Worm (Caenorhabditis elegans) whole organism, L4 larva: ENCODE measurements around the gene R13A1.5.
A peak's percentile ranks its signal among the peaks of the same experiment; 100 is the strongest.

Experiments
- F10B5.3 ChIP-seq: sonication (generic microtip); optimal IDR thresholded peaks from 2 replicates; lab custom pipeline; 2016; ENCODE audit warnings: mild to moderate bottlenecking, missing genetic modification characterization, missing compliant biosample characterization
- F26F4.8 ChIP-seq: fragments of 200-800 bp; sonication (Bioruptor generic); conservative IDR thresholded peaks from 2 replicates; pipeline ENCODE4 v1.3.6; 2022; ENCODE audit warnings: missing genetic modification characterization, missing compliant biosample characterization
- F37D6.2 ChIP-seq: sonication (generic microtip); optimal IDR thresholded peaks from 2 replicates; lab custom pipeline; 2016; ENCODE audit warnings: mild to moderate bottlenecking, missing genetic modification characterization, missing compliant biosample characterization
- F49E8.2 ChIP-seq: sonication (generic microtip); optimal IDR thresholded peaks from 2 replicates; lab custom pipeline; 2016; ENCODE audit warnings: missing compliant biosample characterization, mild to moderate bottlenecking, missing genetic modification characterization, borderline replicate concordance
- T26A8.4 ChIP-seq: fragments of 200-800 bp; sonication (Bioruptor generic); IDR thresholded peaks from 2 replicates; pipeline ENCODE4 v1.3.6; 2022; ENCODE audit warnings: missing genetic modification characterization, missing compliant biosample characterization
- Y48G9A.11 ChIP-seq: fragments of 200-800 bp; sonication (Bioruptor generic); IDR thresholded peaks from 2 replicates; pipeline ENCODE4 v1.3.6; 2022; ENCODE audit warnings: missing genetic modification reagents, missing genetic modification characterization, missing compliant biosample characterization
- Y5F2A.4 ChIP-seq: fragments of 200-800 bp; sonication (Bioruptor generic); optimal IDR thresholded peaks from 2 replicates; lab custom pipeline; 2018; ENCODE audit warnings: mild to moderate bottlenecking, missing genetic modification characterization, missing compliant biosample characterization
- Y75B8A.6 ChIP-seq: fragments of 200-800 bp; sonication (Bioruptor generic); IDR thresholded peaks from 2 replicates; pipeline ENCODE4 v1.3.6; 2022; ENCODE audit warnings: missing genetic modification reagents, missing genetic modification characterization, missing compliant biosample characterization
- ZK337.2 ChIP-seq: fragments of 200-800 bp; sonication (Bioruptor generic); IDR thresholded peaks from 2 replicates; pipeline ENCODE4 v1.3.6; 2022; ENCODE audit warnings: missing genetic modification reagents, missing genetic modification characterization, missing compliant biosample characterization
- aha-1 ChIP-seq: fragments of 150-350 bp; peaks from one replicate; lab custom pipeline; 2014; ENCODE audit warnings: missing biosample characterization, missing genetic modification characterization
- ama-1 ChIP-seq: fragments of 150-350 bp; optimal IDR thresholded peaks from 2 replicates; lab custom pipeline; 2014; ENCODE audit warnings: inconsistent platforms, mixed read lengths
- arid-1 ChIP-seq: fragments of 200-800 bp; sonication (Bioruptor generic); conservative IDR thresholded peaks from 2 replicates; pipeline ENCODE4 v1.3.6; 2022; ENCODE audit warnings: missing genetic modification reagents, missing genetic modification characterization, missing compliant biosample characterization
- attf-4 ChIP-seq: sonication (generic microtip); optimal IDR thresholded peaks from 3 replicates; lab custom pipeline; 2017; ENCODE audit warnings: missing biosample characterization, missing genetic modification characterization
- ceh-28 ChIP-seq: fragments of 150-350 bp; optimal IDR thresholded peaks from 2 replicates; lab custom pipeline; 2014; ENCODE audit warnings: missing biosample characterization, missing genetic modification reagents, missing genetic modification characterization
- ceh-62 ChIP-seq: sonication (generic microtip); optimal IDR thresholded peaks from 2 replicates; lab custom pipeline; 2017; ENCODE audit warnings: missing biosample characterization, missing genetic modification characterization
- ctbp-1 ChIP-seq: fragments of 200-800 bp; sonication (Bioruptor generic); IDR thresholded peaks from 2 replicates; pipeline ENCODE4 v1.3.6; 2022; ENCODE audit warnings: missing genetic modification reagents, missing genetic modification characterization, missing compliant biosample characterization
- daf-16 ChIP-seq, 3 experiments: sonication (generic microtip); optimal IDR thresholded peaks; 2 replicates each; lab custom pipeline; 2016 to 2017; ENCODE audit warnings: missing genetic modification characterization in 3 of 3, missing genetic modification reagents in 3 of 3, mild to moderate bottlenecking in 2 of 3, missing compliant biosample characterization in 2 of 3, missing biosample characterization in 1 of 3, moderate library complexity in 1 of 3
- daf-8 ChIP-seq: fragments of 200-800 bp; sonication (Bioruptor generic); IDR thresholded peaks from 2 replicates; pipeline ENCODE4 v1.3.6; 2022; ENCODE audit warnings: missing genetic modification characterization, missing compliant biosample characterization
- dmd-8 ChIP-seq: fragments of 200-800 bp; sonication (Bioruptor generic); IDR thresholded peaks from 2 replicates; pipeline ENCODE4 v1.3.6; 2022; ENCODE audit warnings: missing genetic modification characterization, missing compliant biosample characterization
- dpl-1 ChIP-seq: fragments of 150-350 bp; optimal IDR thresholded peaks from 2 replicates; lab custom pipeline; 2014; ENCODE audit warnings: missing biosample characterization, missing genetic modification reagents, missing genetic modification characterization
- dve-1 ChIP-seq: sonication (generic microtip); optimal IDR thresholded peaks from 2 replicates; lab custom pipeline; 2017; ENCODE audit warnings: antibody characterized with exemption, mild to moderate bottlenecking, missing genetic modification characterization, missing compliant biosample characterization; ENCODE audit not compliant: insufficient read depth
- egl-27 ChIP-seq: sonication (generic microtip); optimal IDR thresholded peaks from 3 replicates; lab custom pipeline; 2017; ENCODE audit warnings: missing biosample characterization, missing genetic modification reagents, missing genetic modification characterization
- egl-43 ChIP-seq: fragments of 200-800 bp; sonication (Bioruptor generic); IDR thresholded peaks from 2 replicates; pipeline ENCODE4 v1.3.6; 2022; ENCODE audit warnings: missing genetic modification reagents, missing genetic modification characterization, missing compliant biosample characterization
- fkh-10 ChIP-seq: fragments of 150-350 bp; optimal IDR thresholded peaks from 2 replicates; lab custom pipeline; 2014; ENCODE audit warnings: missing biosample characterization, missing genetic modification reagents, missing genetic modification characterization
- fos-1 ChIP-seq: fragments of 150-350 bp; optimal IDR thresholded peaks from 2 replicates; lab custom pipeline; 2014; ENCODE audit warnings: missing biosample characterization, missing genetic modification characterization
- hif-1 ChIP-seq, 2 experiments: sonication (generic microtip); optimal IDR thresholded peaks; 2 replicates each; lab custom pipeline; 2016 to 2017; ENCODE audit warnings: missing compliant biosample characterization in 2 of 2, missing genetic modification characterization in 2 of 2, missing genetic modification reagents in 2 of 2, missing genotype in 2 of 2, mild to moderate bottlenecking in 1 of 2
- hlh-11 ChIP-seq: fragments of 200-800 bp; sonication (Bioruptor generic); optimal IDR thresholded peaks from 2 replicates; lab custom pipeline; 2018; ENCODE audit warnings: mild to moderate bottlenecking, missing genetic modification characterization, missing compliant biosample characterization
- hlh-30 ChIP-seq: sonication (generic microtip); optimal IDR thresholded peaks from 2 replicates; lab custom pipeline; 2017; ENCODE audit warnings: antibody characterized with exemption, mild to moderate bottlenecking, missing genetic modification characterization, missing compliant biosample characterization; ENCODE audit not compliant: insufficient read depth
- hmg-1.1 ChIP-seq: fragments of 200-800 bp; sonication (Bioruptor generic); IDR thresholded peaks from 2 replicates; pipeline ENCODE4 v1.3.6; 2022; ENCODE audit warnings: missing genetic modification reagents, missing genetic modification characterization, missing compliant biosample characterization
- jun-1 ChIP-seq: fragments of 150-350 bp; optimal IDR thresholded peaks from 2 replicates; lab custom pipeline; 2014; ENCODE audit warnings: missing biosample characterization, missing genetic modification reagents, missing genetic modification characterization
- lin-1 ChIP-seq: fragments of 200-800 bp; sonication (Bioruptor generic); IDR thresholded peaks from 2 replicates; pipeline ENCODE4 v1.3.6; 2022; ENCODE audit warnings: missing genetic modification reagents, missing genetic modification characterization, missing compliant biosample characterization
- lin-13 ChIP-seq: fragments of 150-350 bp; optimal IDR thresholded peaks from 2 replicates; lab custom pipeline; 2014; ENCODE audit warnings: missing biosample characterization, missing genetic modification reagents, missing genetic modification characterization
- lin-39 ChIP-seq: fragments of 150-350 bp; optimal IDR thresholded peaks from 2 replicates; lab custom pipeline; 2014; ENCODE audit warnings: missing biosample characterization, missing genetic modification reagents, missing genetic modification characterization
- madf-5 ChIP-seq, 2 experiments: fragments of 200-800 bp; sonication (Bioruptor generic); IDR thresholded peaks; 2 replicates each; pipeline ENCODE4 v1.3.6; 2022; ENCODE audit warnings: missing compliant biosample characterization in 2 of 2, missing genetic modification characterization in 2 of 2
- mdl-1 ChIP-seq, 2 experiments: fragments of 150-350 bp in 1 of 2; sonication (generic microtip) in 1 of 2; optimal IDR thresholded peaks; 2 replicates each; lab custom pipeline; 2014 to 2017; ENCODE audit warnings: missing biosample characterization in 2 of 2, missing genetic modification characterization in 2 of 2
- mep-1 ChIP-seq: fragments of 150-350 bp; sonication (generic microtip); optimal IDR thresholded peaks from 3 replicates; lab custom pipeline; 2014; ENCODE audit warnings: missing biosample characterization, missing genetic modification characterization
- nhr-102 ChIP-seq: sonication (generic microtip); optimal IDR thresholded peaks from 2 replicates; lab custom pipeline; 2016; ENCODE audit warnings: mild to moderate bottlenecking, missing genetic modification characterization, moderate library complexity, missing compliant biosample characterization
- nhr-237 ChIP-seq: sonication (generic microtip); optimal IDR thresholded peaks from 2 replicates; lab custom pipeline; 2017; ENCODE audit warnings: missing biosample characterization, missing genetic modification characterization
- nhr-41 ChIP-seq: fragments of 200-800 bp; sonication (Bioruptor generic); IDR thresholded peaks from 2 replicates; pipeline ENCODE4 v1.3.6; 2022; ENCODE audit warnings: missing genetic modification reagents, missing genetic modification characterization, missing compliant biosample characterization
- php-3 ChIP-seq: fragments of 200-800 bp; sonication (Bioruptor generic); IDR thresholded peaks from 2 replicates; pipeline ENCODE4 v1.3.6; 2022; ENCODE audit warnings: missing genetic modification reagents, missing genetic modification characterization, missing compliant biosample characterization
- rbr-2 ChIP-seq: sonication (generic microtip); optimal IDR thresholded peaks from 2 replicates; lab custom pipeline; 2016; ENCODE audit warnings: missing genotype, missing genetic modification characterization, missing compliant biosample characterization
- set-16 ChIP-seq: fragments of 200-800 bp; sonication (Bioruptor generic); IDR thresholded peaks from 2 replicates; pipeline ENCODE4 v1.3.6; 2022; ENCODE audit warnings: missing genetic modification reagents, missing genetic modification characterization, missing compliant biosample characterization
- spr-1 ChIP-seq: sonication (generic microtip); optimal IDR thresholded peaks from 2 replicates; lab custom pipeline; 2016; ENCODE audit warnings: mild to moderate bottlenecking, missing genetic modification characterization, missing compliant biosample characterization
- spr-3 ChIP-seq: fragments of 200-800 bp; sonication (Bioruptor generic); optimal IDR thresholded peaks from 2 replicates; lab custom pipeline; 2018; ENCODE audit warnings: mild to moderate bottlenecking, missing genetic modification characterization, missing compliant biosample characterization
- tag-97 ChIP-seq: fragments of 200-800 bp; sonication (Bioruptor generic); IDR thresholded peaks from 2 replicates; pipeline ENCODE4 v1.3.6; 2022; ENCODE audit warnings: missing genetic modification characterization, missing compliant biosample characterization
- unc-130 ChIP-seq: sonication (generic microtip); optimal IDR thresholded peaks from 2 replicates; lab custom pipeline; 2016; ENCODE audit warnings: missing genetic modification reagents, missing genetic modification characterization, missing compliant biosample characterization
- zag-1 ChIP-seq: fragments of 150-350 bp; optimal IDR thresholded peaks from 2 replicates; lab custom pipeline; 2014; ENCODE audit warnings: missing biosample characterization, missing genetic modification characterization
- zfp-3 ChIP-seq: fragments of 200-800 bp; sonication (Bioruptor generic); conservative IDR thresholded peaks from 2 replicates; pipeline ENCODE4 v1.3.6; 2022; ENCODE audit warnings: missing genetic modification reagents, missing genetic modification characterization, missing compliant biosample characterization
- zip-11 ChIP-seq: fragments of 200-800 bp; sonication (Bioruptor generic); IDR thresholded peaks from 2 replicates; pipeline ENCODE4 v1.3.6; 2022; ENCODE audit warnings: missing genetic modification characterization, missing compliant biosample characterization
- zip-2 ChIP-seq: fragments of 150-350 bp; optimal IDR thresholded peaks from 2 replicates; lab custom pipeline; 2014; ENCODE audit warnings: missing biosample characterization, missing genetic modification characterization
- ztf-11 ChIP-seq: fragments of 150-350 bp; optimal IDR thresholded peaks from 2 replicates; lab custom pipeline; 2014; ENCODE audit warnings: missing biosample characterization, missing genetic modification characterization
- ztf-7 ChIP-seq: fragments of 150-350 bp; optimal IDR thresholded peaks from 2 replicates; lab custom pipeline; 2014; ENCODE audit warnings: missing biosample characterization, missing genetic modification characterization

R13A1.5 gene

ce11 chrIV:7144670-7145257 is 46.9 kb downstream of the R13A1.5 start, which contains the start of gene hecd-1 (continued):
- TF ChIP-seq hmg-1.1 (no peak), F10B5.3 (tag; lab: Kevin White, UChicago) (no peak), Y75B8A.6 (no peak), dve-1 (tag; lab: Kevin White, UChicago) (peak; percentile 16), lin-39 (tag; lab: Kevin White, UChicago) (no peak), daf-8 (GFP tag; lab: Robert Waterston, UW) (no peak), aha-1 (tag; lab: Kevin White, UChicago) (peak; percentile 79), F49E8.2 (tag; lab: Kevin White, UChicago) (no peak), ceh-62 (no peak), lin-1 (GFP tag; lab: Robert Waterston, UW) (no peak), dmd-8 (no peak), T26A8.4 (GFP tag; lab: Robert Waterston, UW) (no peak), zag-1 (tag; lab: Kevin White, UChicago) (no peak), hlh-30 (tag; lab: Kevin White, UChicago) (peak; percentile 79), php-3 (GFP tag; lab: Robert Waterston, UW) (no peak), rbr-2 (tag; lab: Kevin White, UChicago) (no peak), F37D6.2 (tag; lab: Kevin White, UChicago) (no peak), set-16 (no peak), ceh-28 (no peak), nhr-237 (no peak), F26F4.8 (GFP tag; lab: Robert Waterston, UW) (no peak), tag-97 (GFP tag; lab: Robert Waterston, UW) (no peak), Y48G9A.11 (GFP tag; lab: Robert Waterston, UW) (no peak), ZK337.2 (GFP tag; lab: Robert Waterston, UW) (no peak), unc-130 (GFP tag; lab: Kevin White, UChicago) (no peak), Y5F2A.4 (GFP tag; lab: Kevin White, UChicago) (no peak), attf-4 (tag; lab: Kevin White, UChicago) (no peak), spr-3 (GFP tag; lab: Kevin White, UChicago) (no peak), nhr-102 (tag; lab: Kevin White, UChicago) (no peak), fkh-10 (GFP tag; lab: Kevin White, UChicago) (no peak), nhr-41 (no peak), ama-1 (lab: Kevin White, UChicago) (no peak), ctbp-1 (no peak), arid-1 (no peak), mdl-1 (tag; optimal IDR thresholded peaks at IDR 0.05; lab: Kevin White, UChicago) (peak in 1 of 2 experiments; percentile 25), mep-1 (tag; lab: Kevin White, UChicago) (peak; percentile 23), zfp-3 (GFP tag; lab: Robert Waterston, UW) (no peak), daf-16 (GFP tag; optimal IDR thresholded peaks at IDR 0.05; lab: Kevin White, UChicago) (no peak), daf-16 (tag; optimal IDR thresholded peaks at IDR 0.05; lab: Kevin White, UChicago) (no peak), hlh-11 (peak; percentile 14), dpl-1 (GFP tag; lab: Kevin White, UChicago) (peak; percentile 20), ztf-7 (no peak), jun-1 (tag; lab: Kevin White, UChicago) (no peak), ztf-11 (tag; lab: Kevin White, UChicago) (no peak), zip-11 (GFP tag; lab: Robert Waterston, UW) (no peak), hif-1 (tag; optimal IDR thresholded peaks at IDR 0.05; lab: Kevin White, UChicago) (no peak), zip-2 (no peak), fos-1 (no peak), spr-1 (tag; lab: Kevin White, UChicago) (no peak), madf-5 (GFP tag; IDR thresholded peaks at IDR 0.05; lab: Robert Waterston, UW) (no peak), egl-43 (GFP tag; lab: Robert Waterston, UW) (no peak), lin-13 (no peak), egl-27 (no peak)
